Fruit fly (Drosophila melanogaster): ENCODE measurements around the gene rols.

Gene rols

dm6 chr3L:12096799-12097662 is 32.4 kb upstream of the rols start:
- TF ChIP-seq Pif1B (GFP tag; optimal IDR thresholded peaks at IDR 0.05) = peak; percentile 24
- TF ChIP-seq Snoo (tag; optimal IDR thresholded peaks at IDR 0.05) = peak; percentile 15
- peak; percentile 59 for TF ChIP-seq CG8301 (tag; optimal IDR thresholded peaks at IDR 0.05)
- no peak for TF ChIP-seq CG34367 (tag; optimal IDR thresholded peaks at IDR 0.05)
- TF ChIP-seq D1 (tag; optimal IDR thresholded peaks at IDR 0.05) = no peak
- TF ChIP-seq gl (tag; optimal IDR thresholded peaks at IDR 0.05) = no peak
- no peak for TF ChIP-seq CG32121 (GFP tag; IDR thresholded peaks at IDR 0.05)
- peak; percentile 74 for TF ChIP-seq CG8159 (tag; optimal IDR thresholded peaks at IDR 0.05)
- no peak for TF ChIP-seq rn (GFP tag; IDR thresholded peaks at IDR 0.05)
- peak; percentile 46 for TF ChIP-seq CG17806 (tag; optimal IDR thresholded peaks at IDR 0.05)
- TF ChIP-seq CG10348 (GFP tag; IDR thresholded peaks at IDR 0.05) = no peak
- TF ChIP-seq CG14655 (GFP tag; optimal IDR thresholded peaks at IDR 0.05) = peak; percentile 74
- TF ChIP-seq CG13204 (GFP tag; optimal IDR thresholded peaks at IDR 0.05) = no peak
- peak; percentile 39; the same call in 1 of the 2 replicates for TF ChIP-seq Ets98B (GFP tag; IDR thresholded peaks at IDR 0.05)
- TF ChIP-seq CG15710 (tag; optimal IDR thresholded peaks at IDR 0.05) = peak; percentile 66
- peak; percentile 29 for TF ChIP-seq Pif1A (GFP tag; optimal IDR thresholded peaks at IDR 0.05)
- peak; percentile 50 for TF ChIP-seq CG9948 (tag; optimal IDR thresholded peaks at IDR 0.05)
- TF ChIP-seq CG12605 (GFP tag; IDR thresholded peaks at IDR 0.05) = 0 out of 2 replicates have a peak, but pooled peaks have one; percentile 36
- peak; percentile 51; the same call in 2 of the 3 replicates for TF ChIP-seq CG4496 (GFP tag; IDR thresholded peaks at IDR 0.05)
- no peak for TF ChIP-seq fd96Ca (GFP tag; IDR thresholded peaks at IDR 0.05)
- no peak for TF ChIP-seq EcR (GFP tag; optimal IDR thresholded peaks at IDR 0.05)

DNA sequence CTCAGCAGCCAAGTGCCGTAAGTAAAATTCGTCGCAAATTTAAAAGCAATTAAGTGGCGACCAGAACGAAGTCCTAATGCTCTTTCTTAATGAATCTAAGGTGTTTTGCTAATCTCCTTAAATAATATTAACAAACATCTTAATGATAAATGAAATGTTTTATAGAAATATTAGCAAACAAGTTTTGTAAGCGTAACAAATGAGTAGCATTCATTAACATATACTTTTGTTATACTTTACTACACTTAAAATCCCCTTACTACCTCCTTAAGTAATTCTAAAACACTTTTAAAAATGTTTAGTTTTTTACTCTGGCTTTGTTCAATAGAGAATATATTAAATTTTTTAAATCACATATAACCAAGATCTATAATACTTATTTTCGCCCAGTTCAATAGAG is 31.3 kb upstream of the rols start:
- no peak for TF ChIP-seq CG8301 (tag; optimal IDR thresholded peaks at IDR 0.05)
- TF ChIP-seq gl (tag; optimal IDR thresholded peaks at IDR 0.05) = no peak
- TF ChIP-seq CG10348 (GFP tag; IDR thresholded peaks at IDR 0.05) = no peak
- TF ChIP-seq Snoo (tag; optimal IDR thresholded peaks at IDR 0.05) = no peak
- TF ChIP-seq CG12605 (GFP tag; IDR thresholded peaks at IDR 0.05) = no peak
- TF ChIP-seq Ets98B (GFP tag; IDR thresholded peaks at IDR 0.05) = no peak
- TF ChIP-seq D1 (tag; optimal IDR thresholded peaks at IDR 0.05) = no peak
- no peak for TF ChIP-seq CG13204 (GFP tag; optimal IDR thresholded peaks at IDR 0.05)
- TF ChIP-seq CG8159 (tag; optimal IDR thresholded peaks at IDR 0.05) = no peak
- no peak for TF ChIP-seq CG17806 (tag; optimal IDR thresholded peaks at IDR 0.05)
- no peak for TF ChIP-seq CG15710 (tag; optimal IDR thresholded peaks at IDR 0.05)
- TF ChIP-seq CG34367 (tag; optimal IDR thresholded peaks at IDR 0.05) = no peak
- no peak for TF ChIP-seq CG14655 (GFP tag; optimal IDR thresholded peaks at IDR 0.05)
- no peak for TF ChIP-seq CG4496 (GFP tag; IDR thresholded peaks at IDR 0.05)
- TF ChIP-seq rn (GFP tag; IDR thresholded peaks at IDR 0.05) = no peak
- no peak for TF ChIP-seq Pif1A (GFP tag; optimal IDR thresholded peaks at IDR 0.05)
- no peak for TF ChIP-seq Pif1B (GFP tag; optimal IDR thresholded peaks at IDR 0.05)
- TF ChIP-seq CG9948 (tag; optimal IDR thresholded peaks at IDR 0.05) = no peak

dm6 chr3L:12092860-12093359 is 28.3 kb upstream of the rols start:
- TF ChIP-seq CG9948 (tag; optimal IDR thresholded peaks at IDR 0.05) (no peak), CG4496 (GFP tag; IDR thresholded peaks at IDR 0.05) (0 out of 3 replicates have a peak, but pooled peaks have one; percentile 23), EcR (GFP tag; optimal IDR thresholded peaks at IDR 0.05) (peak; percentile 13), Snoo (tag; optimal IDR thresholded peaks at IDR 0.05) (no peak)

DNA sequence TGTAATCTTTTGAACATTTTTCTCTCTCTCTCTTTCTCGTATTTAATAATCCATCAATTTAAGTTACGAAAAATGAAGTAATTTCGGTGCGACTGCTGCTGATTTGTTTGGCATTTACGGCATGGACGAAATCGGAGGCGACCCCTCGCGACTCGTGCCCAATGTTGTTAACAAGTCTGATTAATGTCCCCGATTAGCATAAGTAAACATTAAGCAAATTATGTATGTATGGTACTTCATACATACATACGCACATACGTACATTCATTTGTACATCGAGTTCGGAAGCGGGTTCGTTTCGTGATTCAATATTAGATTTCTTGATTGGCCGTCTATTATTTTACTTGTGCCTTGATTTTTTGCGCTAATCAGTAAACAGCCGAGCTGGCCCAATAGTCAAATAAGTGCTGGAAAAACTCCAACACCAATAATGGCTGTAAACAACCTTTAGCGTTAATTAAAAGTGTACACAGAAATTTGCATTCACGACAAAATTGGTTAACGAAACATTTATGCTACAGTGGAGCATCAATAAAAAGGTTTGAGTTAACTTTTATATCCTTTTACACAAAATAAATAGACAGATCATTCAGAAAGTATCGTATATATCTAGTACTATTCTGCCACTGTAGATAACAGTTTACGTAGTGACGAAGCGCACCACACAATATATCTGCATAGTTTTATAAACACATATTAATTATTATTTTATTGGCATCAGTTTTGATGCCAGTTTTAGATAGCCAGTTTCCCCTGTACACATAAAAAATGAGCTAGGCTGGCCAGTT is 26.4 kb upstream of the rols start:
- peak; percentile 44; the same call in 1 of the 2 replicates for TF ChIP-seq CG32121 (GFP tag; IDR thresholded peaks at IDR 0.05)
- peak; percentile 3 for TF ChIP-seq Pif1B (GFP tag; optimal IDR thresholded peaks at IDR 0.05)
- TF ChIP-seq CG9948 (tag; optimal IDR thresholded peaks at IDR 0.05) = no peak
- no peak for TF ChIP-seq CG14655 (GFP tag; optimal IDR thresholded peaks at IDR 0.05)
- no peak for TF ChIP-seq CG15710 (tag; optimal IDR thresholded peaks at IDR 0.05)
- no peak for TF ChIP-seq rn (GFP tag; IDR thresholded peaks at IDR 0.05)
- no peak for TF ChIP-seq D1 (tag; optimal IDR thresholded peaks at IDR 0.05)
- peak; percentile 24 for TF ChIP-seq CG8159 (tag; optimal IDR thresholded peaks at IDR 0.05)
- no peak for TF ChIP-seq CG12605 (GFP tag; IDR thresholded peaks at IDR 0.05)
- no peak for TF ChIP-seq CG13204 (GFP tag; optimal IDR thresholded peaks at IDR 0.05)
- no peak for TF ChIP-seq Snoo (tag; optimal IDR thresholded peaks at IDR 0.05)
- 0 out of 2 replicates have a peak, but pooled peaks have one; percentile 18 for TF ChIP-seq CG10348 (GFP tag; IDR thresholded peaks at IDR 0.05)
- no peak for TF ChIP-seq Pif1A (GFP tag; optimal IDR thresholded peaks at IDR 0.05)
- 0 out of 2 replicates have a peak, but pooled peaks have one; percentile 44 for TF ChIP-seq Ets98B (GFP tag; IDR thresholded peaks at IDR 0.05)
- no peak for TF ChIP-seq CG34367 (tag; optimal IDR thresholded peaks at IDR 0.05)
- no peak for TF ChIP-seq fd96Ca (GFP tag; IDR thresholded peaks at IDR 0.05)
- peak; percentile 74 for TF ChIP-seq CG4496 (GFP tag; IDR thresholded peaks at IDR 0.05)
- TF ChIP-seq gl (tag; optimal IDR thresholded peaks at IDR 0.05) = no peak
- TF ChIP-seq EcR (GFP tag; optimal IDR thresholded peaks at IDR 0.05) = no peak
- no peak for TF ChIP-seq CG8301 (tag; optimal IDR thresholded peaks at IDR 0.05)
- TF ChIP-seq CG17806 (tag; optimal IDR thresholded peaks at IDR 0.05) = no peak

Data from whole organism, pupa.